Fruit fly (Drosophila melanogaster): ENCODE data around the gene Eip74EF.

The Eip74EF gene

dm6 chr3L:17642017-17642416 lies 22.9 kb upstream of the Eip74EF start:
- no peak for TF ChIP-seq acj6 (GFP tag; optimal IDR thresholded peaks at IDR 0.05)
- TF ChIP-seq Eip78C (GFP tag): no peak
- TF ChIP-seq CG3919 (GFP tag; optimal IDR thresholded peaks at IDR 0.05): no peak
- no peak for TF ChIP-seq CG8632 (GFP tag; optimal IDR thresholded peaks at IDR 0.05)
- TF ChIP-seq Gug (GFP tag; IDR thresholded peaks at IDR 0.05): no peak
- no peak for TF ChIP-seq fkh (GFP tag; optimal IDR thresholded peaks at IDR 0.05)

- TF ChIP-seq CG4318 (GFP tag; optimal IDR thresholded peaks at IDR 0.05) (no peak), CG6854 (GFP tag; optimal IDR thresholded peaks at IDR 0.05) (no peak), CG11294 (GFP tag; IDR thresholded peaks at IDR 0.05) (no peak), dac (GFP tag; optimal IDR thresholded peaks at IDR 0.05) (no peak), CG1621 (tag; optimal IDR thresholded peaks at IDR 0.05) (no peak), Ets96B (tag; optimal IDR thresholded peaks at IDR 0.05) (no peak), CG3032 (tag; optimal IDR thresholded peaks at IDR 0.05) (no peak), Sox102F (GFP tag; optimal IDR thresholded peaks at IDR 0.05) (no peak)
These were observed 19.5 kb upstream of the Eip74EF start for dm6 chr3L:17638649-17639048.

- TF ChIP-seq topi (GFP tag; optimal IDR thresholded peaks at IDR 0.05): no peak
- no peak for TF ChIP-seq fkh (GFP tag; optimal IDR thresholded peaks at IDR 0.05)
- TF ChIP-seq net (GFP tag; optimal IDR thresholded peaks at IDR 0.05): no peak
- TF ChIP-seq salr (GFP tag; optimal IDR thresholded peaks at IDR 0.05): no peak
- TF ChIP-seq Met (GFP tag; optimal IDR thresholded peaks at IDR 0.05): no peak
- no peak for TF ChIP-seq Lpt (GFP tag; optimal IDR thresholded peaks at IDR 0.05)
- TF ChIP-seq fd85E (GFP tag; optimal IDR thresholded peaks at IDR 0.05): no peak
- TF ChIP-seq svp (GFP tag): no peak
- no peak for TF ChIP-seq CG6854 (GFP tag; optimal IDR thresholded peaks at IDR 0.05)
- TF ChIP-seq CG6276 (GFP tag; optimal IDR thresholded peaks at IDR 0.05): no peak
- TF ChIP-seq Sox15 (GFP tag; optimal IDR thresholded peaks at IDR 0.05): no peak
- TF ChIP-seq cyc (GFP tag; optimal IDR thresholded peaks at IDR 0.05): no peak
These were observed 18.7 kb upstream of the Eip74EF start for dm6 chr3L:17637809-17638208.

dm6 chr3L:17633142-17633541 lies 14.0 kb upstream of the Eip74EF start, which contains the start of gene CG7497:
Gene CG7497, plus strand, starts transcription at chr3L:17633449.
- TF ChIP-seq acj6 (GFP tag; optimal IDR thresholded peaks at IDR 0.05): no peak
- TF ChIP-seq Hr4 (GFP tag; optimal IDR thresholded peaks at IDR 0.05): no peak
- no peak for TF ChIP-seq Ets21C (GFP tag; optimal IDR thresholded peaks at IDR 0.05)
- no peak for TF ChIP-seq Hr39 (GFP tag; optimal IDR thresholded peaks at IDR 0.05)

dm6 chr3L:17631247-17631646 lies 12.1 kb upstream of the Eip74EF start:
- TF ChIP-seq CG6276 (GFP tag; optimal IDR thresholded peaks at IDR 0.05): no peak
- no peak for TF ChIP-seq CG10631 (GFP tag; optimal IDR thresholded peaks at IDR 0.05)
- peak; percentile 10; the same call in 1 of the 3 replicates for TF ChIP-seq CG6163 (GFP tag; IDR thresholded peaks at IDR 0.05)
- peak; percentile 5 for TF ChIP-seq CG1621 (tag; optimal IDR thresholded peaks at IDR 0.05)
- no peak for TF ChIP-seq fd85E (GFP tag; optimal IDR thresholded peaks at IDR 0.05)
- peak; percentile 4 for TF ChIP-seq OdsH (GFP tag; optimal IDR thresholded peaks at IDR 0.05)
- peak; percentile 34 for TF ChIP-seq CG6808 (GFP tag; optimal IDR thresholded peaks at IDR 0.05)
- TF ChIP-seq pdm3 (GFP tag; optimal IDR thresholded peaks at IDR 0.05): no peak
- TF ChIP-seq CG4318 (GFP tag; optimal IDR thresholded peaks at IDR 0.05): no peak
- TF ChIP-seq CG11294 (GFP tag; IDR thresholded peaks at IDR 0.05): no peak
- no peak for TF ChIP-seq Smox (GFP tag; optimal IDR thresholded peaks at IDR 0.05)
- no peak for TF ChIP-seq Hr4 (GFP tag; optimal IDR thresholded peaks at IDR 0.05)
- peak; percentile 17 for TF ChIP-seq CG8632 (GFP tag; optimal IDR thresholded peaks at IDR 0.05)
- no peak for TF ChIP-seq Eip93F (GFP tag; optimal IDR thresholded peaks at IDR 0.05)
- TF ChIP-seq topi (GFP tag; optimal IDR thresholded peaks at IDR 0.05): no peak
- no peak for TF ChIP-seq dac (GFP tag; optimal IDR thresholded peaks at IDR 0.05)
- no peak for TF ChIP-seq CG11762 (GFP tag; optimal IDR thresholded peaks at IDR 0.05; ENCODE audit: insufficient read depth)
- no peak for TF ChIP-seq CG6792 (GFP tag; optimal IDR thresholded peaks at IDR 0.05)
- no peak for TF ChIP-seq CG32006 (GFP tag; optimal IDR thresholded peaks at IDR 0.05)
- TF ChIP-seq net (GFP tag; optimal IDR thresholded peaks at IDR 0.05): peak; percentile 32
- TF ChIP-seq Sox102F (GFP tag; optimal IDR thresholded peaks at IDR 0.05): peak; percentile 2
- TF ChIP-seq Hr38 (GFP tag; optimal IDR thresholded peaks at IDR 0.05): no peak
- no peak for TF ChIP-seq eg (GFP tag; IDR thresholded peaks at IDR 0.05)
- TF ChIP-seq esn (GFP tag; optimal IDR thresholded peaks at IDR 0.05): peak; percentile 8
- peak; percentile 81 for TF ChIP-seq Eip78C (GFP tag)
- TF ChIP-seq achi (GFP tag; optimal IDR thresholded peaks at IDR 0.05): no peak
- no peak for TF ChIP-seq Ets21C (GFP tag; optimal IDR thresholded peaks at IDR 0.05)
- no peak for TF ChIP-seq CG7368 (GFP tag; optimal IDR thresholded peaks at IDR 0.05)
- no peak for TF ChIP-seq cyc (GFP tag; optimal IDR thresholded peaks at IDR 0.05)
- TF ChIP-seq Gug (GFP tag; IDR thresholded peaks at IDR 0.05): no peak
- no peak for TF ChIP-seq CG16779 (tag; optimal IDR thresholded peaks at IDR 0.05)

All from whole organism, prepupa.